Worm (Caenorhabditis elegans) whole organism, early embryonic: ENCODE measurements around the gene mrt-2.

Source experiments
- F13C5.2 ChIP-seq: sonication (generic microtip); optimal IDR thresholded peaks from 2 replicates; lab custom pipeline; 2017; ENCODE audit warnings: mild to moderate bottlenecking, missing genetic modification characterization, inconsistent platforms, missing compliant biosample characterization
- flt-1 ChIP-seq: fragments of 200-800 bp; sonication (Bioruptor generic); IDR thresholded peaks from 2 replicates; pipeline ENCODE4 v1.3.6; 2022; ENCODE audit warnings: missing genetic modification characterization, missing compliant biosample characterization
- hnd-1 ChIP-seq: sonication (generic microtip); optimal IDR thresholded peaks from 2 replicates; lab custom pipeline; 2016; ENCODE audit warnings: missing genetic modification characterization, missing compliant biosample characterization

DNA sequence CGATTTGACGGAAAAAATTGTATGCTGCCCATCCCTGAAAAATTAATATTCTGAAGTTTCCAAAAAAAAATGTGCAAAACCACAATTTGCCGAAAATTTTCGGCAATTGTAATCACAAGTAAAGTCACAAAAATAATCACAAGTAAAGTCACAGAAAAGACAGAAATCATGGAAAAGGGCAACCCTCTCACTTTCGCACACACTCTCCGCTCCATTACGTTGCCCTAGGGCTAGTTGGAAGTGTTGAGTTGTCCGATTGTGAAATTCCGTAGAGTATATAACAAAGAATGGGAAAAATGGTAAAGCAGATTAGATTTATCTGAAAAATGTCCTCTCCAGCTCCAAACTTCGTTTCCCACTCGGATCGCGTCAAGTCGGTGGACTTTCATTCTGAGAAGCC is 25.2 kb upstream of the mrt-2 start, which contains the start of gene Y41C4A.32:
- TF ChIP-seq flt-1 (GFP tag; lab: Robert Waterston, UW) = no peak
- TF ChIP-seq F13C5.2 (tag; lab: Kevin White, UChicago) = no peak
- no peak for TF ChIP-seq hnd-1 (tag; lab: Kevin White, UChicago)
